Worm (Caenorhabditis elegans) whole organism, L4 larva: ENCODE measurements around the gene mrps-28.

Source experiments
- F26F4.8 ChIP-seq: fragments of 200-800 bp; sonication (Bioruptor generic); conservative IDR thresholded peaks from 2 replicates; pipeline ENCODE4 v1.3.6; 2022; ENCODE audit warnings: missing genetic modification characterization, missing compliant biosample characterization
- F44E2.7 ChIP-seq: fragments of 200-800 bp; sonication (Bioruptor generic); IDR thresholded peaks from 2 replicates; pipeline ENCODE4 v2.1.2; 2022; ENCODE audit warnings: missing genetic modification characterization, missing compliant biosample characterization
- R02D3.7 ChIP-seq: fragments of 150-350 bp; sonication (generic microtip); optimal IDR thresholded peaks from 3 replicates; lab custom pipeline; 2014; ENCODE audit warnings: missing biosample characterization, missing genetic modification characterization
- Y105C5A.15 ChIP-seq: fragments of 200-800 bp; sonication (Bioruptor generic); IDR thresholded peaks from 2 replicates; pipeline ENCODE4 v1.3.6; 2022; ENCODE audit warnings: missing genetic modification characterization, missing compliant biosample characterization
- Y48G9A.11 ChIP-seq: fragments of 200-800 bp; sonication (Bioruptor generic); IDR thresholded peaks from 2 replicates; pipeline ENCODE4 v1.3.6; 2022; ENCODE audit warnings: missing genetic modification reagents, missing genetic modification characterization, missing compliant biosample characterization
- Y75B8A.6 ChIP-seq: fragments of 200-800 bp; sonication (Bioruptor generic); IDR thresholded peaks from 2 replicates; pipeline ENCODE4 v1.3.6; 2022; ENCODE audit warnings: missing genetic modification reagents, missing genetic modification characterization, missing compliant biosample characterization
- ZK546.5 ChIP-seq, 2 experiments: sonication (generic microtip); optimal IDR thresholded peaks; 2 replicates each; lab custom pipeline; 2017; ENCODE audit warnings: missing biosample characterization in 2 of 2, missing genetic modification characterization in 2 of 2
- aha-1 ChIP-seq: fragments of 150-350 bp; peaks from one replicate; lab custom pipeline; 2014; ENCODE audit warnings: missing biosample characterization, missing genetic modification characterization
- attf-4 ChIP-seq: sonication (generic microtip); optimal IDR thresholded peaks from 3 replicates; lab custom pipeline; 2017; ENCODE audit warnings: missing biosample characterization, missing genetic modification characterization
- ceh-82 ChIP-seq: sonication (generic microtip); optimal IDR thresholded peaks from 2 replicates; lab custom pipeline; 2017; ENCODE audit warnings: missing biosample characterization, missing genetic modification characterization
- ctbp-1 ChIP-seq: fragments of 200-800 bp; sonication (Bioruptor generic); IDR thresholded peaks from 2 replicates; pipeline ENCODE4 v1.3.6; 2022; ENCODE audit warnings: missing genetic modification reagents, missing genetic modification characterization, missing compliant biosample characterization
- daf-12 ChIP-seq: fragments of 150-350 bp; optimal IDR thresholded peaks from 2 replicates; lab custom pipeline; 2014; ENCODE audit warnings: missing biosample characterization, missing genetic modification reagents, missing genetic modification characterization
- daf-19 ChIP-seq: fragments of 200-800 bp; sonication (Bioruptor generic); conservative IDR thresholded peaks from 2 replicates; pipeline ENCODE4 v1.3.6; 2022; ENCODE audit warnings: missing genetic modification characterization, missing compliant biosample characterization
- daf-8 ChIP-seq: fragments of 200-800 bp; sonication (Bioruptor generic); IDR thresholded peaks from 2 replicates; pipeline ENCODE4 v1.3.6; 2022; ENCODE audit warnings: missing genetic modification characterization, missing compliant biosample characterization
- dmd-6 ChIP-seq: fragments of 200-800 bp; sonication (Bioruptor generic); IDR thresholded peaks from 2 replicates; pipeline ENCODE4 v1.3.6; 2022; ENCODE audit warnings: missing genetic modification reagents, missing genetic modification characterization, missing compliant biosample characterization
- dmd-9 ChIP-seq: fragments of 200-800 bp; sonication (Bioruptor generic); IDR thresholded peaks from 2 replicates; pipeline ENCODE4 v1.3.6; 2022; ENCODE audit warnings: missing genetic modification reagents, missing genetic modification characterization, missing compliant biosample characterization
- dpl-1 ChIP-seq: fragments of 150-350 bp; optimal IDR thresholded peaks from 2 replicates; lab custom pipeline; 2014; ENCODE audit warnings: missing biosample characterization, missing genetic modification reagents, missing genetic modification characterization
- hlh-11 ChIP-seq: fragments of 200-800 bp; sonication (Bioruptor generic); optimal IDR thresholded peaks from 2 replicates; lab custom pipeline; 2018; ENCODE audit warnings: mild to moderate bottlenecking, missing genetic modification characterization, missing compliant biosample characterization
- hlh-30 ChIP-seq: sonication (generic microtip); optimal IDR thresholded peaks from 2 replicates; lab custom pipeline; 2017; ENCODE audit warnings: antibody characterized with exemption, mild to moderate bottlenecking, missing genetic modification characterization, missing compliant biosample characterization; ENCODE audit not compliant: insufficient read depth
- jun-1 ChIP-seq: fragments of 150-350 bp; optimal IDR thresholded peaks from 2 replicates; lab custom pipeline; 2014; ENCODE audit warnings: missing biosample characterization, missing genetic modification reagents, missing genetic modification characterization
- lin-38 ChIP-seq: fragments of 200-800 bp; sonication (Bioruptor generic); IDR thresholded peaks from 2 replicates; pipeline ENCODE4 v1.3.6; 2022; ENCODE audit warnings: missing genetic modification reagents, missing genetic modification characterization, missing compliant biosample characterization
- lin-39 ChIP-seq: fragments of 150-350 bp; optimal IDR thresholded peaks from 2 replicates; lab custom pipeline; 2014; ENCODE audit warnings: missing biosample characterization, missing genetic modification reagents, missing genetic modification characterization
- lir-3 ChIP-seq: sonication (generic microtip); optimal IDR thresholded peaks from 2 replicates; lab custom pipeline; 2016; ENCODE audit warnings: mild to moderate bottlenecking, missing genetic modification characterization, missing compliant biosample characterization
- madf-5 ChIP-seq, 2 experiments: fragments of 200-800 bp; sonication (Bioruptor generic); IDR thresholded peaks; 2 replicates each; pipeline ENCODE4 v1.3.6; 2022; ENCODE audit warnings: missing compliant biosample characterization in 2 of 2, missing genetic modification characterization in 2 of 2
- mdt-29 ChIP-seq: fragments of 200-800 bp; sonication (Bioruptor generic); IDR thresholded peaks from 2 replicates; pipeline ENCODE4 v1.3.6; 2022; ENCODE audit warnings: missing genetic modification reagents, missing genetic modification characterization, missing compliant biosample characterization
- mxl-3 ChIP-seq: fragments of 200-800 bp; sonication (Bioruptor generic); optimal IDR thresholded peaks from 2 replicates; lab custom pipeline; 2018; ENCODE audit warnings: mild to moderate bottlenecking, missing genetic modification characterization, missing compliant biosample characterization
- nhr-102 ChIP-seq: sonication (generic microtip); optimal IDR thresholded peaks from 2 replicates; lab custom pipeline; 2016; ENCODE audit warnings: mild to moderate bottlenecking, missing genetic modification characterization, moderate library complexity, missing compliant biosample characterization
- nhr-111 ChIP-seq: fragments of 200-800 bp; sonication (Bioruptor generic); optimal IDR thresholded peaks from 2 replicates; lab custom pipeline; 2018; ENCODE audit warnings: mild to moderate bottlenecking, missing genetic modification characterization, missing compliant biosample characterization
- nhr-237 ChIP-seq: sonication (generic microtip); optimal IDR thresholded peaks from 2 replicates; lab custom pipeline; 2017; ENCODE audit warnings: missing biosample characterization, missing genetic modification characterization
- nhr-28 ChIP-seq: fragments of 150-350 bp; optimal IDR thresholded peaks from 2 replicates; lab custom pipeline; 2014; ENCODE audit warnings: missing biosample characterization, missing genetic modification characterization
- nhr-42 ChIP-seq: fragments of 200-800 bp; sonication (Bioruptor generic); IDR thresholded peaks from 2 replicates; pipeline ENCODE4 v1.3.6; 2022; ENCODE audit warnings: missing genetic modification characterization, missing compliant biosample characterization
- nhr-77 ChIP-seq: fragments of 150-350 bp; optimal IDR thresholded peaks from 2 replicates; lab custom pipeline; 2014; ENCODE audit warnings: missing biosample characterization, missing genetic modification characterization
- spr-3 ChIP-seq: fragments of 200-800 bp; sonication (Bioruptor generic); optimal IDR thresholded peaks from 2 replicates; lab custom pipeline; 2018; ENCODE audit warnings: mild to moderate bottlenecking, missing genetic modification characterization, missing compliant biosample characterization
- tra-1 ChIP-seq: fragments of 200-800 bp; sonication (Bioruptor generic); IDR thresholded peaks from 2 replicates; pipeline ENCODE4 v1.3.6; 2022; ENCODE audit warnings: missing genetic modification reagents, missing genetic modification characterization, missing compliant biosample characterization
- vab-7 ChIP-seq: fragments of 200-800 bp; sonication (Bioruptor generic); IDR thresholded peaks from 2 replicates; pipeline ENCODE4 v1.3.6; 2022; ENCODE audit warnings: missing genetic modification reagents, missing genetic modification characterization, missing compliant biosample characterization
- zfp-2 ChIP-seq: sonication (generic microtip); optimal IDR thresholded peaks from 2 replicates; lab custom pipeline; 2016; ENCODE audit warnings: mild to moderate bottlenecking, missing genetic modification characterization, missing compliant biosample characterization
- zfp-3 ChIP-seq: fragments of 200-800 bp; sonication (Bioruptor generic); conservative IDR thresholded peaks from 2 replicates; pipeline ENCODE4 v1.3.6; 2022; ENCODE audit warnings: missing genetic modification reagents, missing genetic modification characterization, missing compliant biosample characterization
- ztf-11 ChIP-seq: fragments of 150-350 bp; optimal IDR thresholded peaks from 2 replicates; lab custom pipeline; 2014; ENCODE audit warnings: missing biosample characterization, missing genetic modification characterization
- ztf-7 ChIP-seq: fragments of 150-350 bp; optimal IDR thresholded peaks from 2 replicates; lab custom pipeline; 2014; ENCODE audit warnings: missing biosample characterization, missing genetic modification characterization

The mrps-28 gene

ce11 chrV:19643015-19643414, 1.0 kb upstream of the mrps-28 start (continued):
- TF ChIP-seq tra-1 (GFP tag; lab: Robert Waterston, UW) (peak; percentile 88), nhr-102 (tag; lab: Kevin White, UChicago) (peak; percentile 90), daf-12 (tag; lab: Kevin White, UChicago) (no peak), nhr-28 (tag; lab: Kevin White, UChicago) (peak; percentile 33), nhr-111 (GFP tag; lab: Kevin White, UChicago) (peak; percentile 93), hlh-30 (tag; lab: Kevin White, UChicago) (peak; percentile 68), F44E2.7 (GFP tag; lab: Robert Waterston, UW) (peak; percentile 99), dmd-6 (peak; percentile 83), hlh-11 (tag; lab: Kevin White, UChicago) (peak; percentile 79), ztf-11 (tag; lab: Kevin White, UChicago) (no peak), attf-4 (tag; lab: Kevin White, UChicago) (no peak), spr-3 (GFP tag; lab: Kevin White, UChicago) (peak; percentile 91), ceh-82 (tag; lab: Kevin White, UChicago) (no peak), mdt-29 (GFP tag; lab: Robert Waterston, UW) (peak; percentile 89), ZK546.5 (tag; optimal IDR thresholded peaks at IDR 0.05; lab: Kevin White, UChicago) (no peak), Y105C5A.15 (GFP tag; lab: Robert Waterston, UW) (peak; percentile 97), lir-3 (tag; lab: Kevin White, UChicago) (peak; percentile 79), jun-1 (peak; percentile 15), ctbp-1 (GFP tag; lab: Robert Waterston, UW) (peak; percentile 93), nhr-77 (peak; percentile 6), nhr-42 (GFP tag; lab: Robert Waterston, UW) (peak; percentile 95), vab-7 (GFP tag; lab: Robert Waterston, UW) (peak; percentile 90), ztf-7 (peak; percentile 54), dmd-9 (GFP tag; lab: Robert Waterston, UW) (peak; percentile 89), daf-19 (GFP tag; lab: Robert Waterston, UW) (no peak), madf-5 (GFP tag; IDR thresholded peaks at IDR 0.05; lab: Robert Waterston, UW) (peak; percentile 94 to 97), F26F4.8 (GFP tag; lab: Robert Waterston, UW) (peak; percentile 99), daf-8 (GFP tag; lab: Robert Waterston, UW) (peak; percentile 78; the same call in 1 of the 2 replicates), Y48G9A.11 (GFP tag; lab: Robert Waterston, UW) (peak; percentile 92), zfp-2 (peak; percentile 75), mxl-3 (GFP tag; lab: Kevin White, UChicago) (no peak), lin-39 (tag; lab: Kevin White, UChicago) (no peak), lin-38 (GFP tag; lab: Robert Waterston, UW) (peak; percentile 89), nhr-237 (tag; lab: Kevin White, UChicago) (no peak)

- TF ChIP-seq R02D3.7 (tag; lab: Kevin White, UChicago), result no peak
- TF ChIP-seq lin-38 (GFP tag; lab: Robert Waterston, UW), result peak; percentile 45
Measured at ce11 chrV:19645572-19646155, 1.6 kb downstream of the mrps-28 start, which contains the start of gene Y43F8C.9. TSS of gene Y43F8C.9 (plus strand) at chrV:19646105.

ce11 chrV:19655151-19655550, 11.1 kb downstream of the mrps-28 start, which contains the start of gene dmd-3:
TSS of gene dmd-3 (minus strand) at chrV:19655251.
- TF ChIP-seq zfp-3, result no peak
- TF ChIP-seq mxl-3 (GFP tag; lab: Kevin White, UChicago), result no peak
- peak; percentile 63 for TF ChIP-seq aha-1 (tag; lab: Kevin White, UChicago)
- no peak for TF ChIP-seq Y75B8A.6 (GFP tag; lab: Robert Waterston, UW)
- TF ChIP-seq dmd-6, result no peak
- TF ChIP-seq dpl-1, result no peak
